Worm (Caenorhabditis elegans) whole organism, L1 larva: ENCODE measurements around the gene tftc-3.

ENCODE experiments used
- F16B12.6 ChIP-seq: fragments of 150-350 bp; optimal IDR thresholded peaks from 2 replicates; lab custom pipeline; 2014; ENCODE audit warnings: missing biosample characterization, missing genetic modification characterization
- Y116A8C.19 ChIP-seq: sonication (generic microtip); optimal IDR thresholded peaks from 2 replicates; lab custom pipeline; 2016; ENCODE audit warnings: missing compliant biosample characterization, missing genetic modification characterization, borderline replicate concordance
- aha-1 ChIP-seq: fragments of 150-350 bp; optimal IDR thresholded peaks from 2 replicates; lab custom pipeline; 2014; ENCODE audit warnings: missing biosample characterization, missing genetic modification characterization
- ceh-8 ChIP-seq: fragments of 200-800 bp; sonication (Bioruptor generic); optimal IDR thresholded peaks from 2 replicates; lab custom pipeline; 2018; ENCODE audit warnings: mild to moderate bottlenecking, missing genetic modification characterization, moderate library complexity, missing compliant biosample characterization
- ceh-88 ChIP-seq: fragments of 200-800 bp; sonication (Bioruptor generic); IDR thresholded peaks from 2 replicates; pipeline ENCODE4 v1.3.6; 2022; ENCODE audit warnings: missing genetic modification characterization, missing compliant biosample characterization
- dpl-1 ChIP-seq, 3 experiments: fragments of 150-350 bp in 2 of 3; sonication (generic microtip) in 1 of 3; optimal IDR thresholded peaks; 2 replicates each; lab custom pipeline; 2014 to 2017; ENCODE audit warnings: missing biosample characterization in 3 of 3, missing genetic modification characterization in 3 of 3, missing genetic modification reagents in 3 of 3
- efl-1 ChIP-seq, 4 experiments: fragments of 150-350 bp; optimal IDR thresholded peaks in 3 of 4; peaks in 1 of 4; 1 replicate in 1 of 4; 2 replicates in 3 of 4; lab custom pipeline; 2014; ENCODE audit warnings: missing biosample characterization in 2 of 4, missing genetic modification characterization in 2 of 4, missing genetic modification reagents in 2 of 4
- egl-13 ChIP-seq: sonication (generic microtip); optimal IDR thresholded peaks from 2 replicates; lab custom pipeline; 2016; ENCODE audit warnings: missing genotype, missing genetic modification reagents, missing genetic modification characterization, missing compliant biosample characterization
- egl-27 ChIP-seq, 2 experiments: fragments of 150-350 bp in 1 of 2; sonication (generic microtip); optimal IDR thresholded peaks; 3 replicates each; lab custom pipeline; 2017 to 2018; ENCODE audit warnings: missing biosample characterization in 2 of 2, missing genetic modification characterization in 2 of 2, missing genetic modification reagents in 2 of 2
- elt-2 ChIP-seq: sonication (generic microtip); optimal IDR thresholded peaks from 2 replicates; lab custom pipeline; 2016; ENCODE audit warnings: missing genetic modification characterization, mild to moderate bottlenecking, inconsistent platforms, missing compliant biosample characterization, missing genetic modification reagents
- elt-3 ChIP-seq, 6 experiments: fragments of 150-350 bp in 1 of 6; sonication (generic microtip); optimal IDR thresholded peaks; 2 replicates each; lab custom pipeline; 2017 to 2018; ENCODE audit warnings: missing biosample characterization in 6 of 6, missing genetic modification characterization in 6 of 6, inconsistent platforms in 1 of 6
- fkh-10 ChIP-seq: sonication (generic microtip); optimal IDR thresholded peaks from 2 replicates; lab custom pipeline; 2017; ENCODE audit warnings: missing biosample characterization, missing genetic modification reagents, missing genetic modification characterization
- fkh-4 ChIP-seq: sonication (generic microtip); optimal IDR thresholded peaks from 2 replicates; lab custom pipeline; 2016; ENCODE audit warnings: missing compliant biosample characterization, missing genetic modification characterization, borderline replicate concordance
- grh-1 ChIP-seq: fragments of 200-800 bp; sonication (Bioruptor generic); IDR thresholded peaks from 2 replicates; pipeline ENCODE4 v1.3.6; 2022; ENCODE audit warnings: missing genetic modification reagents, missing genetic modification characterization, missing compliant biosample characterization
- hlh-17 ChIP-seq: fragments of 200-800 bp; sonication (Bioruptor generic); optimal IDR thresholded peaks from 2 replicates; lab custom pipeline; 2018; ENCODE audit warnings: missing genetic modification characterization, mild to moderate bottlenecking, missing compliant biosample characterization, moderate library complexity, borderline replicate concordance
- hpl-2 ChIP-seq: fragments of 150-350 bp; optimal IDR thresholded peaks from 2 replicates; lab custom pipeline; 2014; ENCODE audit warnings: missing biosample characterization, missing genetic modification reagents, missing genetic modification characterization
- lin-13 ChIP-seq: fragments of 150-350 bp; optimal IDR thresholded peaks from 2 replicates; lab custom pipeline; 2014; ENCODE audit warnings: missing biosample characterization, missing genetic modification reagents, missing genetic modification characterization
- lin-14 ChIP-seq: fragments of 200-800 bp; sonication (Bioruptor generic); optimal IDR thresholded peaks from 2 replicates; lab custom pipeline; 2018; ENCODE audit warnings: mild to moderate bottlenecking, missing genetic modification characterization, moderate library complexity, missing compliant biosample characterization
- lin-35 ChIP-seq, 2 experiments: fragments of 150-350 bp; optimal IDR thresholded peaks; 2 replicates each; lab custom pipeline; 2014; ENCODE audit warnings: missing biosample characterization in 2 of 2, missing genetic modification characterization in 2 of 2, missing genetic modification reagents in 2 of 2
- lir-3 ChIP-seq: sonication (generic microtip); optimal IDR thresholded peaks from 2 replicates; lab custom pipeline; 2016; ENCODE audit warnings: mild to moderate bottlenecking, missing genetic modification characterization, moderate library complexity, missing compliant biosample characterization; ENCODE audit not compliant: poor library complexity
- mab-9 ChIP-seq: fragments of 200-800 bp; sonication (Bioruptor generic); IDR thresholded peaks from 2 replicates; pipeline ENCODE4 v1.3.6; 2022; ENCODE audit warnings: missing genetic modification reagents, missing genetic modification characterization, missing compliant biosample characterization
- nhr-11 ChIP-seq: fragments of 150-350 bp; optimal IDR thresholded peaks from 2 replicates; lab custom pipeline; 2014; ENCODE audit warnings: missing biosample characterization, missing genetic modification characterization
- nhr-19 ChIP-seq: fragments of 200-800 bp; sonication (Bioruptor generic); conservative IDR thresholded peaks from 2 replicates; pipeline ENCODE4 v1.3.6; 2022; ENCODE audit warnings: missing genetic modification characterization, missing compliant biosample characterization
- nhr-20 ChIP-seq: sonication (generic microtip); optimal IDR thresholded peaks from 2 replicates; lab custom pipeline; 2016; ENCODE audit warnings: mild to moderate bottlenecking, missing genetic modification characterization, missing compliant biosample characterization
- nhr-237 ChIP-seq: fragments of 150-350 bp; optimal IDR thresholded peaks from 2 replicates; lab custom pipeline; 2014; ENCODE audit warnings: missing biosample characterization, missing genetic modification characterization
- nhr-28 ChIP-seq: fragments of 150-350 bp; optimal IDR thresholded peaks from 2 replicates; lab custom pipeline; 2014; ENCODE audit warnings: missing biosample characterization, missing genetic modification characterization
- nhr-71 ChIP-seq: sonication (generic microtip); optimal IDR thresholded peaks from 2 replicates; lab custom pipeline; 2016; ENCODE audit warnings: mild to moderate bottlenecking, missing genetic modification characterization, moderate library complexity, missing compliant biosample characterization
- nhr-77 ChIP-seq: fragments of 150-350 bp; optimal IDR thresholded peaks from 2 replicates; lab custom pipeline; 2014; ENCODE audit warnings: missing biosample characterization, missing genetic modification characterization
- nhr-85 ChIP-seq: sonication (generic microtip); peaks from one replicate; lab custom pipeline; 2016; ENCODE audit warnings: missing genetic modification characterization, inconsistent platforms, missing compliant biosample characterization
- pag-3 ChIP-seq: sonication (generic microtip); optimal IDR thresholded peaks from 2 replicates; lab custom pipeline; 2017; ENCODE audit warnings: missing genetic modification characterization, mild to moderate bottlenecking, missing compliant biosample characterization, antibody characterized with exemption, borderline replicate concordance; ENCODE audit not compliant: insufficient read depth
- pax-3 ChIP-seq: fragments of 200-800 bp; sonication (Bioruptor generic); optimal IDR thresholded peaks from 2 replicates; lab custom pipeline; 2018; ENCODE audit warnings: mild to moderate bottlenecking, missing genetic modification characterization, moderate library complexity, missing compliant biosample characterization
- pqm-1 ChIP-seq: sonication (generic microtip); optimal IDR thresholded peaks from 3 replicates; lab custom pipeline; 2017; ENCODE audit warnings: missing biosample characterization, missing genetic modification characterization
- skn-1 ChIP-seq: fragments of 150-350 bp; optimal IDR thresholded peaks from 2 replicates; lab custom pipeline; 2014; ENCODE audit warnings: missing biosample characterization, missing genetic modification characterization
- snu-23 ChIP-seq: sonication (generic microtip); optimal IDR thresholded peaks from 2 replicates; lab custom pipeline; 2016; ENCODE audit warnings: missing genetic modification characterization, missing compliant biosample characterization
- sox-4 ChIP-seq: sonication (generic microtip); optimal IDR thresholded peaks from 2 replicates; lab custom pipeline; 2016; ENCODE audit warnings: missing genetic modification characterization, missing compliant biosample characterization
- sup-37 ChIP-seq: fragments of 200-800 bp; sonication (Bioruptor generic); optimal IDR thresholded peaks from 2 replicates; lab custom pipeline; 2018; ENCODE audit warnings: mild to moderate bottlenecking, missing genetic modification characterization, missing compliant biosample characterization
- tbx-2 ChIP-seq: sonication (generic microtip); optimal IDR thresholded peaks from 2 replicates; lab custom pipeline; 2016; ENCODE audit warnings: missing genetic modification characterization, missing compliant biosample characterization
- unc-30 ChIP-seq: sonication (generic microtip); optimal IDR thresholded peaks from 2 replicates; lab custom pipeline; 2017; ENCODE audit warnings: missing biosample characterization, missing genetic modification characterization
- vab-15 ChIP-seq: sonication (generic microtip); optimal IDR thresholded peaks from 2 replicates; lab custom pipeline; 2017; ENCODE audit warnings: missing genotype, mild to moderate bottlenecking, missing genetic modification characterization, missing compliant biosample characterization
- ztf-11 ChIP-seq, 2 experiments: sonication (generic microtip); optimal IDR thresholded peaks; 2 replicates each; lab custom pipeline; 2016 to 2017; ENCODE audit warnings: missing genetic modification characterization in 2 of 2, missing biosample characterization in 1 of 2, missing compliant biosample characterization in 1 of 2

The tftc-3 gene

DNA sequence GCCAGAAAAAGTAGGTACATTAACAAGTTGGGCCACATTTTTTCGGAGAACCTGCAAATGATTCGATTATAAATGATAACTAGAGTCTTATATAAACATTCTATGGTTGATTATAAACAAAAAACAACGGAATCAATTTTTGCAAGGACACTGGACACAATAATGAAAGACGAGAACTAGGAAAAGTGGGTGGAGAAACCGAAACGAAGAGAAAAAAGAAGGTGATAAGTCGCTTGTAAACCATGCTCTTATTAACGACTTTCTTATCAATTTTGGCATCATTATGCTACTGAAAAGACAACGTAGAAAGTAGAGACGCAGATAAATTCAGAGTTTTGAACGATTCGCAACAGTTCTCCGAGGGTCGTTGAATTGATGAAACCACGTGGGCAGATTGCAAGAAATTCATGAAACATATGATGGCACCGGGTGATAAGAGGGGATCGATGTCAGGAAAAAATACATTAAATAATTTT is 20.0 kb downstream of the tftc-3 start, which contains the start of gene ZK856.5:
ZK856.5 (minus strand) TSS at position 51 of the 476 bp plus-strand sequence.
- TF ChIP-seq nhr-71 (tag; lab: Kevin White, UChicago) (peak; percentile 22), lin-35 (GFP tag; optimal IDR thresholded peaks at IDR 0.05; lab: Kevin White, UChicago) (peak in 1 of 2 experiments; percentile 37), elt-2 (peak; percentile 90), nhr-85 (tag; lab: Kevin White, UChicago) (peak; percentile 58), pqm-1 (tag; lab: Kevin White, UChicago) (no peak), efl-1 (optimal IDR thresholded peaks at IDR 0.05; lab: Kevin White, UChicago) (no peak), efl-1 (GFP tag; optimal IDR thresholded peaks at IDR 0.05 in 1 of 2; lab: Kevin White, UChicago) (peak in 1 of 2 experiments; percentile 66)

DNA sequence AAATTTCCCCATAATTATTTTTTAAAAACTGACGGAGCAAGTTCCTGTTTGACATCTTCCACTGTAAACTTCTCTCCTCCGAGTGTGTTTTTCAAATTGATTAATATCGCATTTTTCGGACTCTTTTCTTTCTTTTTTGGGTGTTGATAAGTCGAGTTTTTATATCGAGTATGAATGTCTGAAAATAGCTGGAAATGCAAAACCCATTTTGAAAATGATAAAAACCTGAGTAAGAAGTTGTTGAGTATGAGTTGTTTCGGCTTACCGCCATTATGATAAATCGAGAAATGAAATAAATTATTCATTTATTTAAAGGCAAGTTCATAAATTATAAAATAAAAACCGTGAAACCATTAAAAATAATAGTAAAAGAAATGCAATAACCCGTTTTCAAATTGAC is 24.4 kb downstream of the tftc-3 start, which contains the start of gene ZK856.18:
ZK856.18 (minus strand) TSS at position 289 of the 400 bp plus-strand sequence.
- TF ChIP-seq tbx-2 (no peak), sup-37 (GFP tag; lab: Kevin White, UChicago) (no peak), F16B12.6 (tag; lab: Kevin White, UChicago) (no peak), nhr-28 (tag; lab: Kevin White, UChicago) (no peak), aha-1 (tag; lab: Kevin White, UChicago) (no peak), Y116A8C.19 (tag; lab: Kevin White, UChicago) (no peak), grh-1 (GFP tag; lab: Robert Waterston, UW) (no peak), nhr-19 (GFP tag; lab: Robert Waterston, UW) (no peak)

DNA sequence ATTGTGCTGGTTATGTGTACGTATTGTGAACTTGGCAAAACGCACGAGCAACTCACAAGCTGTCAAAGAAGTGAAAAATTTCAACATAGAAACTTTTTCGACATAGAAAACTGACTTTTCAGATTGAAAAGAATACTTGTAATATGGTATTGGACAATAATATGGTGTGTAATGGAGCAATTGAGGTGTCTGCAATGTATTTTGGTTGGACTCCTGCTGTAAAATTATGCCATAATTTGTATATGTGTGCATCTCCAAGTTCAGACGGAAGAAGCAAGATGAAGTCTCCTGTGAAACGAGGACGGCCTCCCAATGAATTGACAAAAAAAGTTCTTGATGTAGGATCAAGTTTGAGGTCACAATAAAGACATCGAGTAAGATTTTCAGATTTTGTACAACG is 26.3 kb downstream of the tftc-3 start:
- TF ChIP-seq pax-3 (tag; lab: Kevin White, UChicago): no peak
- no peak for TF ChIP-seq nhr-85 (tag; lab: Kevin White, UChicago)
- TF ChIP-seq elt-3 (tag; optimal IDR thresholded peaks at IDR 0.05; lab: Kevin White, UChicago): no peak
- no peak for TF ChIP-seq dpl-1 (GFP tag; optimal IDR thresholded peaks at IDR 0.05; lab: Kevin White, UChicago)
- TF ChIP-seq nhr-11 (tag; lab: Kevin White, UChicago): no peak
- TF ChIP-seq ztf-11 (tag; optimal IDR thresholded peaks at IDR 0.05; lab: Kevin White, UChicago): no peak
- TF ChIP-seq, all 84 proteins: peak for 0

DNA sequence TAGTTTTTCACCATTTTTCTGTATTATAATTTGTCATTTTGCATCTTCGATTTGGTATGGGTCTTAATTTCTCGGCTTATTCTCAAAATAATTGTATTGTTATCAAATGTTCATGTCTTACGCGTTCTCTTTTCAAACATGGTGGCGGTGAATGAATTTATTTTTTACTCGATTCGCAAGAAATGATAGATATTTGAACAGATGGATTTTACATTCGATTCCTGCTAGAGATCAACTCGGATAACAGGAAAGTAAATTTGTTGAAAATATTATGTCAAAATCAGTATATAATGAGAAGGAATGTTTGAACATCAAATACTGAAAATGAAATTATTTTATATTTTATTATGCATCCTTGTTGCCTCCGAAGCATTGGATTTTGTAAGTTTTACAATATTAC is 27.2 kb downstream of the tftc-3 start, which contains the start of gene ZK856.4:
ZK856.4 (plus strand) TSS at position 301 of the 400 bp plus-strand sequence.
- TF ChIP-seq unc-30 (tag; lab: Kevin White, UChicago): no peak

DNA sequence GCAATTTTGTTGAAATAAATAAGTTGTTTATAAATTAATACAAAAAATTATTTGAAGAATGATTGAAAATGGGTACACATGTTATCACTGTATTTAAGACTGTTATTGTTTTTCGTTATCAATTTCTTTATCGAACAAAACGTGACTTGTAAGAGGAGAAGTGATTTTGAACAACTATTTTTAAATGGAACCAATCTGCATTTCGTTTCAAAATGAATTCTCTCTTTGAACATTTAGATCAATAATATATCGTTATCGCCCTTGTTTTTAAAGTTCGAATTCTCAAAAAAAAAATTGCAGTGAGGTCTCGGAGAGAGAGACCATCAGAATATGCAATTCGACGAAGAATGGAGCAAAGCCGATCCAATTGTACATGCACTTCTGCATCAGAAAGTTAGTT is 30.9 kb downstream of the tftc-3 start, which contains the start of gene cul-5:
cul-5 (plus strand) TSS at position 301 of the 400 bp plus-strand sequence.
- TF ChIP-seq lin-14 (GFP tag; lab: Kevin White, UChicago) (no peak), tbx-2 (no peak), vab-15 (tag; lab: Kevin White, UChicago) (no peak), fkh-10 (no peak), hpl-2 (GFP tag; lab: Kevin White, UChicago) (no peak), dpl-1 (GFP tag; optimal IDR thresholded peaks at IDR 0.05; lab: Kevin White, UChicago) (no peak), hlh-17 (GFP tag; lab: Kevin White, UChicago) (no peak), elt-2 (peak; percentile 41)

DNA sequence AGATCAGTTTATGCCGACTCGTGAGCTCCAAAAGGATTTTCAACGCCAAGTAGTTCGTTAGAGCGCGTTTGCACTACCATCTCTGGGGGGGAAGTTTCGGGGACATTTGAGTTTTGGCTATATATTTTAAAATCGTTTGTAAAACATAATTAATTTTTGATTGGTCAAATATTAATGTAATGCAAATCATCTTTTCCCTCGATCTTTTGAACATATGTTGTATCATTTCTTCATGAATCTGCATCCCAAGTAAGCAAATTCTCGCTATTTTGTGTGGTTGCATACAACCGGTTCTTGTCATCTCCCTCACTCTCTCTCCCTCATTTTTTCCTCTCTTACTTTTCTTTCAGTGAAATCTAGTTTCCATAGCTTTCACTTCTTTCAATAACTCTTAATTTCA is 32.0 kb downstream of the tftc-3 start:
- peak; percentile 70 for TF ChIP-seq egl-13
- TF ChIP-seq nhr-237 (tag; lab: Kevin White, UChicago): peak; percentile 23
- TF ChIP-seq snu-23 (GFP tag; lab: Kevin White, UChicago): peak; percentile 81
- TF ChIP-seq lir-3: peak; percentile 83
- TF ChIP-seq lin-14 (GFP tag; lab: Kevin White, UChicago): peak; percentile 85
- peak; percentile 34 for TF ChIP-seq skn-1
- TF ChIP-seq egl-27 (tag; optimal IDR thresholded peaks at IDR 0.05; lab: Kevin White, UChicago): no peak
- TF ChIP-seq nhr-77 (tag; lab: Kevin White, UChicago): peak; percentile 70
- peak; percentile 41 for TF ChIP-seq pag-3 (tag; lab: Kevin White, UChicago)
- peak; percentile 32 to 56 (median 39) for TF ChIP-seq dpl-1 (GFP tag; optimal IDR thresholded peaks at IDR 0.05; lab: Kevin White, UChicago)
- peak; percentile 41 for TF ChIP-seq sox-4 (tag; lab: Kevin White, UChicago)
- peak; percentile 34; the same call in 1 of the 2 replicates for TF ChIP-seq mab-9
- peak; percentile 34 for TF ChIP-seq fkh-4 (tag; lab: Kevin White, UChicago)
- peak; percentile 40 for TF ChIP-seq lin-13 (GFP tag; lab: Kevin White, UChicago)
- TF ChIP-seq ceh-88 (GFP tag; lab: Robert Waterston, UW): peak; percentile 59
- TF ChIP-seq grh-1 (GFP tag; lab: Robert Waterston, UW): peak; percentile 91
- TF ChIP-seq ceh-8 (GFP tag; lab: Kevin White, UChicago): no peak
- TF ChIP-seq nhr-20 (tag; lab: Kevin White, UChicago): peak; percentile 85
